Worm (Caenorhabditis elegans) whole organism, midembryonic: ENCODE measurements around the gene pitp-1.
A peak's percentile ranks its signal among the peaks of the same experiment; 100 is the strongest.

Experiments
- T22C8.4 ChIP-seq: fragments of 200-800 bp; sonication (Bioruptor generic); IDR thresholded peaks from 2 replicates; pipeline ENCODE4 v1.3.6; 2022; ENCODE audit warnings: missing genetic modification characterization, missing compliant biosample characterization
- cog-1 ChIP-seq: sonication (generic microtip); optimal IDR thresholded peaks from 2 replicates; lab custom pipeline; 2016; ENCODE audit warnings: missing genetic modification characterization, missing compliant biosample characterization
- flt-1 ChIP-seq: fragments of 200-800 bp; sonication (Bioruptor generic); IDR thresholded peaks from 2 replicates; pipeline ENCODE4 v1.3.6; 2022; ENCODE audit warnings: missing genetic modification characterization, missing compliant biosample characterization
- klf-2 ChIP-seq: fragments of 200-800 bp; sonication (Bioruptor generic); conservative IDR thresholded peaks from 2 replicates; pipeline ENCODE4 v1.3.6; 2022; ENCODE audit warnings: missing genetic modification reagents, missing genetic modification characterization, missing compliant biosample characterization
- med-1 ChIP-seq: sonication (generic microtip); optimal IDR thresholded peaks from 2 replicates; lab custom pipeline; 2017; ENCODE audit warnings: missing genetic modification characterization, mild to moderate bottlenecking, missing compliant biosample characterization, antibody characterized with exemption, missing genetic modification reagents; ENCODE audit not compliant: insufficient read depth
- ref-1 ChIP-seq: fragments of 200-800 bp; sonication (Bioruptor generic); conservative IDR thresholded peaks from 2 replicates; pipeline ENCODE4 v1.3.6; 2022; ENCODE audit warnings: missing genetic modification reagents, missing genetic modification characterization, missing compliant biosample characterization
- tab-1 ChIP-seq: fragments of 200-800 bp; sonication (Bioruptor generic); IDR thresholded peaks from 2 replicates; pipeline ENCODE4 v1.3.6; 2022; ENCODE audit warnings: missing genetic modification characterization, missing compliant biosample characterization
- ztf-23 ChIP-seq: fragments of 200-800 bp; sonication (Bioruptor generic); IDR thresholded peaks from 2 replicates; pipeline ENCODE4 v1.3.6; 2022; ENCODE audit warnings: missing genetic modification reagents, missing genetic modification characterization, missing compliant biosample characterization
- ztf-29 ChIP-seq: fragments of 200-800 bp; sonication (Bioruptor generic); IDR thresholded peaks from 2 replicates; pipeline ENCODE4 v1.3.6; 2022; ENCODE audit warnings: missing genetic modification reagents, missing genetic modification characterization, missing compliant biosample characterization

The pitp-1 gene

ce11 chrIII:3486055-3486454, 43.5 kb downstream of the pitp-1 start:
- TF ChIP-seq flt-1 (GFP tag; lab: Robert Waterston, UW) (no peak), klf-2 (GFP tag; lab: Robert Waterston, UW) (no peak), ztf-23 (GFP tag; lab: Robert Waterston, UW) (no peak), tab-1 (GFP tag; lab: Robert Waterston, UW) (no peak), ref-1 (GFP tag; lab: Robert Waterston, UW) (no peak), T22C8.4 (GFP tag; lab: Robert Waterston, UW) (no peak), ztf-29 (no peak), cog-1 (tag; lab: Kevin White, UChicago) (no peak), med-1 (GFP tag; lab: Kevin White, UChicago) (no peak)

ce11 chrIII:3484995-3485394, 44.6 kb downstream of the pitp-1 start:
- no peak for TF ChIP-seq flt-1 (GFP tag; lab: Robert Waterston, UW)
- no peak for TF ChIP-seq klf-2 (GFP tag; lab: Robert Waterston, UW)
- no peak for TF ChIP-seq med-1 (GFP tag; lab: Kevin White, UChicago)
- TF ChIP-seq ref-1 (GFP tag; lab: Robert Waterston, UW): no peak
- TF ChIP-seq ztf-29: no peak
- TF ChIP-seq tab-1 (GFP tag; lab: Robert Waterston, UW): no peak
- TF ChIP-seq ztf-23 (GFP tag; lab: Robert Waterston, UW): no peak
- TF ChIP-seq T22C8.4 (GFP tag; lab: Robert Waterston, UW): no peak
- TF ChIP-seq cog-1 (tag; lab: Kevin White, UChicago): no peak

ce11 chrIII:3482291-3482690, 47.3 kb downstream of the pitp-1 start, which contains the start of gene C34C12.6:
Gene C34C12.6, plus strand, starts transcription at chrIII:3482591.
- TF ChIP-seq med-1 (GFP tag; lab: Kevin White, UChicago) (no peak), ref-1 (GFP tag; lab: Robert Waterston, UW) (no peak), klf-2 (GFP tag; lab: Robert Waterston, UW) (no peak), ztf-29 (no peak), ztf-23 (GFP tag; lab: Robert Waterston, UW) (no peak), T22C8.4 (GFP tag; lab: Robert Waterston, UW) (no peak), flt-1 (GFP tag; lab: Robert Waterston, UW) (no peak), cog-1 (tag; lab: Kevin White, UChicago) (no peak), tab-1 (GFP tag; lab: Robert Waterston, UW) (no peak)

DNA sequence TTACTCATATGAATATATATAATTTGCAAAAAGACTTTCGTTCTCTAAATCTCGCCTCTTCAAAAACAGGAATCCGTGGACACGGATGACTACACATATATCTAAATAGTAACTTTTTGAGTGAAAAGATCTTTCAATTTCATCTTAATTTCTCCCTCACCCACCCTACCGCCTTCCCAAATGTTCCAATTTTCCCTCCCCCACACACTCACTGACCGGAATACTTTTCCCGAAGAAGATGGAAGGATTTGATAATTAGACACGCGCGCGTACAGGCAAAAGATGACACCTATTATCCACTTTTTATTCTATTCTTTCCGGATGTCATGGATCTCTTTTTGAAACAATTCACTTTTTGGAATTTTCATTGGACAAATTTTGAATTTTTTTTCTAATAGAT, 48.6 kb downstream of the pitp-1 start:
- no peak for TF ChIP-seq ztf-29
- TF ChIP-seq tab-1 (GFP tag; lab: Robert Waterston, UW): no peak
- no peak for TF ChIP-seq ref-1 (GFP tag; lab: Robert Waterston, UW)
- no peak for TF ChIP-seq flt-1 (GFP tag; lab: Robert Waterston, UW)
- no peak for TF ChIP-seq med-1 (GFP tag; lab: Kevin White, UChicago)
- TF ChIP-seq T22C8.4 (GFP tag; lab: Robert Waterston, UW): no peak

ce11 chrIII:3480236-3480635, 49.4 kb downstream of the pitp-1 start:
- TF ChIP-seq med-1 (GFP tag; lab: Kevin White, UChicago) (no peak), ztf-29 (no peak), tab-1 (GFP tag; lab: Robert Waterston, UW) (no peak), ztf-23 (GFP tag; lab: Robert Waterston, UW) (no peak), cog-1 (tag; lab: Kevin White, UChicago) (no peak), ref-1 (GFP tag; lab: Robert Waterston, UW) (no peak), flt-1 (GFP tag; lab: Robert Waterston, UW) (no peak), klf-2 (GFP tag; lab: Robert Waterston, UW) (no peak), T22C8.4 (GFP tag; lab: Robert Waterston, UW) (no peak)

- TF ChIP-seq klf-2 (GFP tag; lab: Robert Waterston, UW): no peak
- no peak for TF ChIP-seq ztf-23 (GFP tag; lab: Robert Waterston, UW)
- TF ChIP-seq ztf-29: no peak
- TF ChIP-seq tab-1 (GFP tag; lab: Robert Waterston, UW): no peak
- TF ChIP-seq ref-1 (GFP tag; lab: Robert Waterston, UW): no peak
- TF ChIP-seq T22C8.4 (GFP tag; lab: Robert Waterston, UW): no peak
- no peak for TF ChIP-seq med-1 (GFP tag; lab: Kevin White, UChicago)
- no peak for TF ChIP-seq flt-1 (GFP tag; lab: Robert Waterston, UW)
- TF ChIP-seq cog-1 (tag; lab: Kevin White, UChicago): no peak
Measured at ce11 chrIII:3478795-3479398, 50.7 kb downstream of the pitp-1 start.

- no peak for TF ChIP-seq flt-1 (GFP tag; lab: Robert Waterston, UW)
- no peak for TF ChIP-seq T22C8.4 (GFP tag; lab: Robert Waterston, UW)
- TF ChIP-seq med-1 (GFP tag; lab: Kevin White, UChicago): no peak
- no peak for TF ChIP-seq ztf-29
- TF ChIP-seq klf-2 (GFP tag; lab: Robert Waterston, UW): no peak
- TF ChIP-seq tab-1 (GFP tag; lab: Robert Waterston, UW): no peak
- TF ChIP-seq ref-1 (GFP tag; lab: Robert Waterston, UW): no peak
- TF ChIP-seq cog-1 (tag; lab: Kevin White, UChicago): no peak
- TF ChIP-seq ztf-23 (GFP tag; lab: Robert Waterston, UW): no peak
Measured at ce11 chrIII:3477375-3477774, 52.2 kb downstream of the pitp-1 start.

DNA sequence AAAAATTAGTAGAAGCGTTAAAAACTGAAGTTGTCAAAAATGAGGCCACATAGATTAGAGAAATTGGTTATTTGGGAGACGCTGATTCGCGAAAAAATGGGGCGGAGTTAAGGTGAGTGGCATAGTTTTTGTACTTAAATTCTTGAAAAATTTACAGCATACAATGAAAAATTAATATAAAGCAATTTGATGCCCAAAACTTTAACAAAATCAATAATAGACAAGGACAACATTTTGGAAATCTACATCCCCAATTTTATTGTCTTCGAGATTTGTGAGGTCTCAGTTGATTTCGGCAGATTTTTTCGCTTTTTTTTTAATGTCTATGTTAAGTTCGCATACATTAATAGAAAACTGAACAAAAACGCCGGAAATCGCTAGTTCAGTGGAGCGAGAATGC, 53.3 kb downstream of the pitp-1 start:
- TF ChIP-seq flt-1 (GFP tag; lab: Robert Waterston, UW) (0 out of 2 replicates have a peak, but pooled peaks have one; percentile 29), klf-2 (GFP tag; lab: Robert Waterston, UW) (peak; percentile 56; the same call in 1 of the 2 replicates), ref-1 (GFP tag; lab: Robert Waterston, UW) (no peak), tab-1 (GFP tag; lab: Robert Waterston, UW) (no peak), med-1 (GFP tag; lab: Kevin White, UChicago) (no peak), T22C8.4 (GFP tag; lab: Robert Waterston, UW) (no peak), ztf-29 (no peak), ztf-23 (GFP tag; lab: Robert Waterston, UW) (no peak), cog-1 (tag; lab: Kevin White, UChicago) (peak; percentile 66)
